Worm (Caenorhabditis elegans): Measurements from ENCODE around the gene pigk-1.

The pigk-1 gene

ce11 chrIV:11126004-11126027 lies 16.0 kb upstream of the pigk-1 start, which contains the start of gene swsn-4:
Gene swsn-4, plus strand, starts transcription at chrIV:11126024.
- TF ChIP-seq ztf-4 (tag; optimal IDR thresholded peaks at IDR 0.05) (no peak), fkh-8 (tag; optimal IDR thresholded peaks at IDR 0.05) (no peak), C16A3.4 (tag; optimal IDR thresholded peaks at IDR 0.05) (no peak), nhr-84 (tag; optimal IDR thresholded peaks at IDR 0.05) (no peak), ceh-63 (GFP tag; optimal IDR thresholded peaks at IDR 0.05) (no peak), unc-98 (GFP tag; IDR thresholded peaks at IDR 0.05) (no peak)

- TF ChIP-seq ceh-82 (tag; optimal IDR thresholded peaks at IDR 0.05) (peak in 1 of 3 experiments; percentile 22), xbp-1 (tag; optimal IDR thresholded peaks at IDR 0.05) (peak; percentile 54), efl-1 (optimal IDR thresholded peaks at IDR 0.05) (peak in 1 of 2 experiments; percentile 77), efl-1 (GFP tag; optimal IDR thresholded peaks at IDR 0.05 in 1 of 2) (peak; percentile 86 to 98), grh-1 (GFP tag; IDR thresholded peaks at IDR 0.05) (no peak), nhr-11 (tag; optimal IDR thresholded peaks at IDR 0.05) (no peak), lsy-2 (tag; optimal IDR thresholded peaks at IDR 0.05) (no peak), ceh-8 (GFP tag; optimal IDR thresholded peaks at IDR 0.05) (no peak), mef-2 (tag; optimal IDR thresholded peaks at IDR 0.05) (no peak), snu-23 (GFP tag; optimal IDR thresholded peaks at IDR 0.05) (peak; percentile 25), nhr-77 (tag; optimal IDR thresholded peaks at IDR 0.05) (no peak), dpl-1 (GFP tag; optimal IDR thresholded peaks at IDR 0.05) (peak; percentile 75 to 85 (median 76)), egl-27 (tag; optimal IDR thresholded peaks at IDR 0.05) (no peak), nhr-85 (tag) (peak; percentile 75), fos-1 (tag; optimal IDR thresholded peaks at IDR 0.05) (no peak), ztf-11 (tag; optimal IDR thresholded peaks at IDR 0.05) (no peak), C16A3.4 (tag; optimal IDR thresholded peaks at IDR 0.05) (no peak), lin-35 (GFP tag; optimal IDR thresholded peaks at IDR 0.05) (peak; percentile 82 to 91), aly-2 (tag; optimal IDR thresholded peaks at IDR 0.05) (no peak), elt-2 (tag; optimal IDR thresholded peaks at IDR 0.05) (no peak), nhr-71 (tag; optimal IDR thresholded peaks at IDR 0.05) (peak; percentile 31), pag-3 (tag; optimal IDR thresholded peaks at IDR 0.05; ENCODE audit: borderline replicate concordance, insufficient read depth) (no peak), alr-1 (tag; optimal IDR thresholded peaks at IDR 0.05; ENCODE audit: borderline replicate concordance) (no peak), pax-3 (tag; optimal IDR thresholded peaks at IDR 0.05) (no peak), hlh-4 (tag; optimal IDR thresholded peaks at IDR 0.05) (no peak), sup-37 (GFP tag; optimal IDR thresholded peaks at IDR 0.05) (no peak), Y116A8C.19 (tag; optimal IDR thresholded peaks at IDR 0.05; ENCODE audit: borderline replicate concordance) (no peak), dsc-1 (tag; optimal IDR thresholded peaks at IDR 0.05) (peak; percentile 27), zip-4 (GFP tag; optimal IDR thresholded peaks at IDR 0.05) (no peak), mdl-1 (tag; optimal IDR thresholded peaks at IDR 0.05) (no peak), rnt-1 (tag; optimal IDR thresholded peaks at IDR 0.05) (peak; percentile 9), pqm-1 (tag; optimal IDR thresholded peaks at IDR 0.05) (no peak), unc-62 (GFP tag; optimal IDR thresholded peaks at IDR 0.05) (no peak), nhr-19 (GFP tag; conservative IDR thresholded peaks at IDR 0.05) (no peak), nhr-12 (tag; optimal IDR thresholded peaks at IDR 0.05) (no peak)
Measured at ce11 chrIV:11125604-11126003, 15.8 kb upstream of the pigk-1 start.

DNA sequence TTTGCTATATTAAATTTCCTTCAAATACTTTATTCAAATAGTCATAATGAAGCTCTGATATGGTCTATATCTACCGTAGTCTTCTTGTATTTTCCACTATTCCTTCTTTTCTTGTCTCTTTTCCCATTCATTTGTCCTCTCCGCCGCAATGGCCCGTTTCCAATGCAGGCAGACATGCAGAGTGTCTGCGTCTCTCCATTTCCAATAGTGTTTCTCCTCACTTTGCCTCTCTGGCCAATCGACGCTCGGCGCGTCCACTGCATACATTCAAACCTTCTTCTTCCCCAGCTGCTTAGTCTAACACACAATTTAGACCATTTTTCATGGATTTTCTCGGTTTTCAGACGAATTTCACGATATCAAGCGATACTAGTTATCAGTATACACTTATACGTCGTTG lies 15.4 kb upstream of the pigk-1 start:
- no peak for TF ChIP-seq sox-4 (tag; optimal IDR thresholded peaks at IDR 0.05)
- no peak for TF ChIP-seq ets-5 (GFP tag; IDR thresholded peaks at IDR 0.05)
- no peak for TF ChIP-seq mef-2 (tag; optimal IDR thresholded peaks at IDR 0.05)
- peak; percentile 65 to 76 for TF ChIP-seq lsy-2 (tag; optimal IDR thresholded peaks at IDR 0.05)
- TF ChIP-seq nhr-76 (tag; optimal IDR thresholded peaks at IDR 0.05) = no peak
- TF ChIP-seq elt-2 (tag; optimal IDR thresholded peaks at IDR 0.05) = peak; percentile 4
- no peak for TF ChIP-seq sup-37 (GFP tag; optimal IDR thresholded peaks at IDR 0.05)
- TF ChIP-seq lin-13 (GFP tag; optimal IDR thresholded peaks at IDR 0.05) = no peak
- TF ChIP-seq nhr-237 (tag; optimal IDR thresholded peaks at IDR 0.05) = no peak
- no peak for TF ChIP-seq nhr-12 (tag; optimal IDR thresholded peaks at IDR 0.05)
- peak; percentile 96 for TF ChIP-seq xbp-1 (tag; optimal IDR thresholded peaks at IDR 0.05)
- no peak for TF ChIP-seq ama-1 (optimal IDR thresholded peaks at IDR 0.05)
- peak in 1 of 2 experiments; percentile 5 for TF ChIP-seq mdl-1 (tag; optimal IDR thresholded peaks at IDR 0.05)
- TF ChIP-seq snu-23 (GFP tag; optimal IDR thresholded peaks at IDR 0.05) = peak; percentile 62
- TF ChIP-seq swsn-7 (tag; optimal IDR thresholded peaks at IDR 0.05) = peak; percentile 60
- TF ChIP-seq lir-3 (tag; optimal IDR thresholded peaks at IDR 0.05; ENCODE audit: poor library complexity) = no peak
- no peak for TF ChIP-seq nhr-90 (tag; optimal IDR thresholded peaks at IDR 0.05; ENCODE audit: poor library complexity)
- TF ChIP-seq nhr-77 (tag; optimal IDR thresholded peaks at IDR 0.05) = no peak
- TF ChIP-seq ceh-8 (GFP tag; optimal IDR thresholded peaks at IDR 0.05) = peak; percentile 14
- peak; percentile 58; the same call in 1 of the 2 replicates for TF ChIP-seq nhr-19 (GFP tag; conservative IDR thresholded peaks at IDR 0.05)
- peak; percentile 38 for TF ChIP-seq nhr-47 (tag; optimal IDR thresholded peaks at IDR 0.05)
- TF ChIP-seq tlp-1 (tag; optimal IDR thresholded peaks at IDR 0.05) = no peak
- TF ChIP-seq zag-1 (tag; optimal IDR thresholded peaks at IDR 0.05) = no peak

Measured in whole organism, L1 larva.